Fruit fly (Drosophila melanogaster): ENCODE results near the gene CG12994.

The CG12994 gene

DNA sequence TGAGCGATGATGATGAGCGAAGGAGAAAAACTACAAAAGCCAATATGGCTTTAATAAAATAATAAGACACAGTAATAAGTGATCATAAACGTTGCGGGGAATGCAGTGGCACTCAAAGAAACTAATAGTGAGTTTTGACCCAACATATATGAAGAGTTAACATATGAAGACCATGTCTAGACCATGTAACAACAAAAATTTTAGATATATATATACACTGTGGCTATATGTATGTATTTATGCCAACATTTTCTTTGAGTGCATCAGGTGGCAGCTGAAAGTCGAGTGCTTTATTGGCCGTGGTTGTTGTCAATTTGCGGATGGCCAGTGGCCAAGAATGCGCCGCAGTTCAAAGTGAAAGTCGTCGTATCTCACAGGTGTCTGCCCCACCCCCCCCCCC, 30.1 kb upstream of the CG12994 start:
- TF ChIP-seq fd96Ca (GFP tag; IDR thresholded peaks at IDR 0.05) (0 out of 3 replicates have a peak, but pooled peaks have one; percentile 7), CG4496 (GFP tag; IDR thresholded peaks at IDR 0.05) (peak; percentile 54; the same call in 2 of the 3 replicates), rn (GFP tag; IDR thresholded peaks at IDR 0.05) (no peak), Ets98B (GFP tag; IDR thresholded peaks at IDR 0.05) (peak; percentile 26; the same call in 1 of the 2 replicates), CG32121 (GFP tag; IDR thresholded peaks at IDR 0.05) (peak; percentile 28; the same call in 1 of the 2 replicates)

DNA sequence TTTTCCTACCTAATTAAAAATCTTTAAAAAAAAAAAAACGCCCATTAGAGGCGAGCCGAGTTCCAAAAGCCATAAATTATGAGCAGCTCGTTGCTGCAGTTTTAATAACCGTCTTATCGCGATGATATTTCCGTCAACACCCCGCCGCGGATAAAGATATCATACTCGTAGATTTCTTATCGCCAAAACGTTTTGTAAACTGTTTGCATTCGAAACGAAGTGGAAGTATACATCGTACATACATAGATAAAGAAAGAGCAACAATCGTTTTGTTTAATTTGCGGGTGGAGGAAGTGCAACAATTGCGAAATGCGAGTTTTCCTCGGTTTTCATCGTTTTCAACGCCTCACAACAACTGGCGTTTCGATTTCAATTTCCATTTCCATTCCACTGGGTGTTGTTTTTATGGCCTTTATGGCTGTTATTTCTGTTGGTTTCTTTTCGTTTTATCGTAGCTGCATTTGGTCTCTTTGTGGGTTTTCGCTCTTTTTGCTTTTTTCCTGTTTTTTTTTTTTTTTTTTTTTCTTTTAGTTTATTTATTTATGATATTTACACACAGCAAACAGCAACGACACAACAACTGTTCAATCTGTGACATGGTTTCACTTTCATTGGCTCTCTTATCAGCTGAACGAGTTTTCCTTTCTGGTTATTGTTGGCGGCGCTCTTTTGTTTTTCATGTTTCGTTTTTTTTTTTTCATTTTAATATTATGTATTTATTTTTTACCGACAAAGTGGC, 29.3 kb upstream of the CG12994 start:
- TF ChIP-seq Ets98B (GFP tag; IDR thresholded peaks at IDR 0.05) (peak; percentile 58), CG17806 (tag; optimal IDR thresholded peaks at IDR 0.05) (peak; percentile 16), gl (tag; optimal IDR thresholded peaks at IDR 0.05) (no peak), CG12605 (GFP tag; IDR thresholded peaks at IDR 0.05) (peak; percentile 70), fd96Ca (GFP tag; IDR thresholded peaks at IDR 0.05) (peak; percentile 42; the same call in 1 of the 3 replicates), CG13204 (GFP tag; optimal IDR thresholded peaks at IDR 0.05) (no peak), CG8159 (tag; optimal IDR thresholded peaks at IDR 0.05) (peak; percentile 37), CG32121 (GFP tag; IDR thresholded peaks at IDR 0.05) (peak; percentile 44; the same call in 1 of the 2 replicates), CG14655 (GFP tag; optimal IDR thresholded peaks at IDR 0.05) (no peak), rn (GFP tag; IDR thresholded peaks at IDR 0.05) (no peak), EcR (GFP tag; optimal IDR thresholded peaks at IDR 0.05) (no peak), CG8301 (tag; optimal IDR thresholded peaks at IDR 0.05) (no peak), Pif1B (GFP tag; optimal IDR thresholded peaks at IDR 0.05) (peak; percentile 73), D1 (tag; optimal IDR thresholded peaks at IDR 0.05) (no peak), CG34367 (tag; optimal IDR thresholded peaks at IDR 0.05) (peak; percentile 16), CG10348 (GFP tag; IDR thresholded peaks at IDR 0.05) (no peak), CG4496 (GFP tag; IDR thresholded peaks at IDR 0.05) (peak; percentile 44; the same call in 2 of the 3 replicates), Pif1A (GFP tag; optimal IDR thresholded peaks at IDR 0.05) (peak; percentile 69), Snoo (tag; optimal IDR thresholded peaks at IDR 0.05) (no peak), CG15710 (tag; optimal IDR thresholded peaks at IDR 0.05) (peak; percentile 24), CG9948 (tag; optimal IDR thresholded peaks at IDR 0.05) (peak; percentile 5)

DNA sequence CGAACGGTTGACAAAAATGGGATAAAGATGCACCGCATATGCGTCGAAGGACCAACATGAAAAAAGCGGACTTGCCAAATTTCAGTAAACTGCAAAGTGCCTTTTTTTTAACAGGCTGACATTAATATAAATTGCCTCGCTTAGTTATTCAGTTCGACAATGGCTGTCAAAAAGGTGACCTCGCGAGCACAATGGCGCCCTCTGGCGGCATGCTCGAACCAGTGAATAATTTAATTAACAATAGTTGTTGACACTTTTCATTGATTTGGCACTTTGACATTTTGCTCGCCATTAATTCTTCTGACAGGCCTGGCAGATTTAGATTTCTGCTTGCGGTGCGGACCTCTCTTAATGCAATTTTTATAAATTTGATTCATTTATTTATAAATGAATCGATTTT, 28.7 kb upstream of the CG12994 start:
- no peak for TF ChIP-seq Pif1A (GFP tag; optimal IDR thresholded peaks at IDR 0.05)
- TF ChIP-seq fd96Ca (GFP tag; IDR thresholded peaks at IDR 0.05) = no peak
- TF ChIP-seq CG34367 (tag; optimal IDR thresholded peaks at IDR 0.05) = no peak
- no peak for TF ChIP-seq Snoo (tag; optimal IDR thresholded peaks at IDR 0.05)
- no peak for TF ChIP-seq CG4496 (GFP tag; IDR thresholded peaks at IDR 0.05)
- TF ChIP-seq Ets98B (GFP tag; IDR thresholded peaks at IDR 0.05) = no peak
- no peak for TF ChIP-seq gl (tag; optimal IDR thresholded peaks at IDR 0.05)
- no peak for TF ChIP-seq EcR (GFP tag; optimal IDR thresholded peaks at IDR 0.05)
- no peak for TF ChIP-seq CG15710 (tag; optimal IDR thresholded peaks at IDR 0.05)
- no peak for TF ChIP-seq Pif1B (GFP tag; optimal IDR thresholded peaks at IDR 0.05)

DNA sequence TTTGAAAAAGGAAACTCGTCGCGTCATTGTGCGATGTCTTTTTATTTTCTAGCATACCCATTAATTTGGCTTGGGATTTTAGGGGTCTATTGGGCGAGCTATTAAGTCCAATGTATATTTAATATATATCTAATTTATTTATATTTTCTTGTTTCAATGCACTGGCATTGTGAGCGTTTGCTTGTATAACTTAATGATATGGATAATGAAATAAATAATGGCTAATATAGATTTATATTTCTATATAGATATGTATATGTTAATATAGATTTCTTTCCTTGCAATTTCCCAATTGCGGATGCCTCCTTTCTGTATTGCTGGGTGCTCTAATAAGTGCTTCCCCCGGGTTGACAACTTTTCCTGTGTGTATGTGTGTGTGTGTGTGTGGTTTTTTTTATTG, 27.8 kb upstream of the CG12994 start:
- TF ChIP-seq CG10348 (GFP tag; IDR thresholded peaks at IDR 0.05) = no peak
- TF ChIP-seq CG32121 (GFP tag; IDR thresholded peaks at IDR 0.05) = no peak
- no peak for TF ChIP-seq Snoo (tag; optimal IDR thresholded peaks at IDR 0.05)
- peak; percentile 57 for TF ChIP-seq CG9948 (tag; optimal IDR thresholded peaks at IDR 0.05)
- TF ChIP-seq CG8159 (tag; optimal IDR thresholded peaks at IDR 0.05) = peak; percentile 58
- no peak for TF ChIP-seq EcR (GFP tag; optimal IDR thresholded peaks at IDR 0.05)
- no peak for TF ChIP-seq Pif1A (GFP tag; optimal IDR thresholded peaks at IDR 0.05)
- TF ChIP-seq fd96Ca (GFP tag; IDR thresholded peaks at IDR 0.05) = no peak
- no peak for TF ChIP-seq CG13204 (GFP tag; optimal IDR thresholded peaks at IDR 0.05)
- peak; percentile 54 for TF ChIP-seq CG15710 (tag; optimal IDR thresholded peaks at IDR 0.05)
- TF ChIP-seq CG34367 (tag; optimal IDR thresholded peaks at IDR 0.05) = peak; percentile 14
- TF ChIP-seq CG17806 (tag; optimal IDR thresholded peaks at IDR 0.05) = peak; percentile 52
- TF ChIP-seq CG14655 (GFP tag; optimal IDR thresholded peaks at IDR 0.05) = peak; percentile 70
- TF ChIP-seq gl (tag; optimal IDR thresholded peaks at IDR 0.05) = no peak
- peak; percentile 25 for TF ChIP-seq CG8301 (tag; optimal IDR thresholded peaks at IDR 0.05)
- no peak for TF ChIP-seq CG12605 (GFP tag; IDR thresholded peaks at IDR 0.05)
- TF ChIP-seq D1 (tag; optimal IDR thresholded peaks at IDR 0.05) = no peak
- TF ChIP-seq Pif1B (GFP tag; optimal IDR thresholded peaks at IDR 0.05) = no peak
- TF ChIP-seq CG4496 (GFP tag; IDR thresholded peaks at IDR 0.05) = no peak
- no peak for TF ChIP-seq rn (GFP tag; IDR thresholded peaks at IDR 0.05)
- no peak for TF ChIP-seq Ets98B (GFP tag; IDR thresholded peaks at IDR 0.05)

DNA sequence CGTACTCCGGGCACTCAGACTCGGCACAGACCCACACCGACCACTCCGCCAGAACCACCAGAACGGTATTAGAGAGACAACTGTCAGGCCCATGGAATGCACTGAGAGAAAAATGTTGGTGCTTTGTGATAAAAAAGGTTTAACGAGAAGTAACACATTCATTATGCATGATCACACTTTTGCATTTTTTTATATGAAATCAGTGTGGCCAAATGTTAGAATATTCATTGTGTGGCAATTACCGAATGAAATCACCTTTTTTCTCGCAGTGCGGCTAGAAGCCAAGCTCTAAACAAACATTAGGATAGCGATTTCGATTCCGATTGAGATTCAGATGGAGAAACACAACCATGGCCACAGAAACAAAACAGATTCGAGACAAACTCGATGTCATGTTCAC, 21.7 kb upstream of the CG12994 start:
- TF ChIP-seq CG8159 (tag; optimal IDR thresholded peaks at IDR 0.05) = no peak
- TF ChIP-seq EcR (GFP tag; optimal IDR thresholded peaks at IDR 0.05) = no peak
- TF ChIP-seq CG32121 (GFP tag; IDR thresholded peaks at IDR 0.05) = peak; percentile 54
- TF ChIP-seq gl (tag; optimal IDR thresholded peaks at IDR 0.05) = no peak
- no peak for TF ChIP-seq CG15710 (tag; optimal IDR thresholded peaks at IDR 0.05)
- TF ChIP-seq Snoo (tag; optimal IDR thresholded peaks at IDR 0.05) = no peak
- no peak for TF ChIP-seq Pif1A (GFP tag; optimal IDR thresholded peaks at IDR 0.05)
- no peak for TF ChIP-seq CG12605 (GFP tag; IDR thresholded peaks at IDR 0.05)
- TF ChIP-seq CG10348 (GFP tag; IDR thresholded peaks at IDR 0.05) = no peak
- TF ChIP-seq CG17806 (tag; optimal IDR thresholded peaks at IDR 0.05) = peak; percentile 34
- TF ChIP-seq CG14655 (GFP tag; optimal IDR thresholded peaks at IDR 0.05) = no peak
- TF ChIP-seq CG13204 (GFP tag; optimal IDR thresholded peaks at IDR 0.05) = no peak
- TF ChIP-seq fd96Ca (GFP tag; IDR thresholded peaks at IDR 0.05) = peak; percentile 69; the same call in 1 of the 3 replicates
- no peak for TF ChIP-seq CG34367 (tag; optimal IDR thresholded peaks at IDR 0.05)
- TF ChIP-seq Pif1B (GFP tag; optimal IDR thresholded peaks at IDR 0.05) = no peak
- peak; percentile 7 for TF ChIP-seq CG9948 (tag; optimal IDR thresholded peaks at IDR 0.05)
- no peak for TF ChIP-seq rn (GFP tag; IDR thresholded peaks at IDR 0.05)
- peak; percentile 40; the same call in 1 of the 2 replicates for TF ChIP-seq Ets98B (GFP tag; IDR thresholded peaks at IDR 0.05)
- TF ChIP-seq D1 (tag; optimal IDR thresholded peaks at IDR 0.05) = no peak
- TF ChIP-seq CG8301 (tag; optimal IDR thresholded peaks at IDR 0.05) = no peak
- TF ChIP-seq CG4496 (GFP tag; IDR thresholded peaks at IDR 0.05) = peak; percentile 67; the same call in 2 of the 3 replicates
